Worm (Caenorhabditis elegans) whole organism, dauer: ENCODE results near the gene K10C2.14.

Source experiments
- unc-62 ChIP-seq: sonication (generic microtip); optimal IDR thresholded peaks from 2 replicates; lab custom pipeline; 2017; ENCODE audit warnings: missing biosample characterization, missing genetic modification reagents, missing genetic modification characterization

Gene K10C2.14

ce11 chrX:6408286-6408685 is 32.1 kb downstream of the K10C2.14 start:
- TF ChIP-seq unc-62 (GFP tag; lab: Kevin White, UChicago), result no peak

ce11 chrX:6407805-6408204 is 32.6 kb downstream of the K10C2.14 start:
- TF ChIP-seq unc-62 (GFP tag; lab: Kevin White, UChicago), result no peak

- no peak for TF ChIP-seq unc-62 (GFP tag; lab: Kevin White, UChicago)
Observed at ce11 chrX:6405905-6406304, 34.5 kb downstream of the K10C2.14 start.

- TF ChIP-seq unc-62 (GFP tag; lab: Kevin White, UChicago), result no peak
Observed at ce11 chrX:6403122-6403521, 37.2 kb downstream of the K10C2.14 start, which contains the start of gene glt-4. Gene glt-4, plus strand, starts transcription at chrX:6403422.

ce11 chrX:6399450-6399849 is 40.9 kb downstream of the K10C2.14 start:
- TF ChIP-seq unc-62 (GFP tag; lab: Kevin White, UChicago), result no peak

- TF ChIP-seq unc-62 (GFP tag; lab: Kevin White, UChicago), result no peak
Observed at ce11 chrX:6391491-6391890, 48.9 kb downstream of the K10C2.14 start, which contains the start of gene igcm-2. Gene igcm-2, minus strand, starts transcription at chrX:6391591.
